Worm (Caenorhabditis elegans) whole organism, midembryonic: ENCODE data around the gene F21D9.2.
"Not testable (repeated sequence)": the region's sequence is repeated elsewhere in the genome, so short reads cannot be mapped to it uniquely, and the experiment has no call there.

Source experiments
- T22C8.4 ChIP-seq: fragments of 200-800 bp; sonication (Bioruptor generic); IDR thresholded peaks from 2 replicates; pipeline ENCODE4 v1.3.6; 2022; ENCODE audit warnings: missing genetic modification characterization, missing compliant biosample characterization
- cog-1 ChIP-seq: sonication (generic microtip); optimal IDR thresholded peaks from 2 replicates; lab custom pipeline; 2016; ENCODE audit warnings: missing genetic modification characterization, missing compliant biosample characterization
- flt-1 ChIP-seq: fragments of 200-800 bp; sonication (Bioruptor generic); IDR thresholded peaks from 2 replicates; pipeline ENCODE4 v1.3.6; 2022; ENCODE audit warnings: missing genetic modification characterization, missing compliant biosample characterization
- klf-2 ChIP-seq: fragments of 200-800 bp; sonication (Bioruptor generic); conservative IDR thresholded peaks from 2 replicates; pipeline ENCODE4 v1.3.6; 2022; ENCODE audit warnings: missing genetic modification reagents, missing genetic modification characterization, missing compliant biosample characterization
- med-1 ChIP-seq: sonication (generic microtip); optimal IDR thresholded peaks from 2 replicates; lab custom pipeline; 2017; ENCODE audit warnings: missing genetic modification characterization, mild to moderate bottlenecking, missing compliant biosample characterization, antibody characterized with exemption, missing genetic modification reagents; ENCODE audit not compliant: insufficient read depth
- ref-1 ChIP-seq: fragments of 200-800 bp; sonication (Bioruptor generic); conservative IDR thresholded peaks from 2 replicates; pipeline ENCODE4 v1.3.6; 2022; ENCODE audit warnings: missing genetic modification reagents, missing genetic modification characterization, missing compliant biosample characterization
- tab-1 ChIP-seq: fragments of 200-800 bp; sonication (Bioruptor generic); IDR thresholded peaks from 2 replicates; pipeline ENCODE4 v1.3.6; 2022; ENCODE audit warnings: missing genetic modification characterization, missing compliant biosample characterization
- ztf-23 ChIP-seq: fragments of 200-800 bp; sonication (Bioruptor generic); IDR thresholded peaks from 2 replicates; pipeline ENCODE4 v1.3.6; 2022; ENCODE audit warnings: missing genetic modification reagents, missing genetic modification characterization, missing compliant biosample characterization
- ztf-29 ChIP-seq: fragments of 200-800 bp; sonication (Bioruptor generic); IDR thresholded peaks from 2 replicates; pipeline ENCODE4 v1.3.6; 2022; ENCODE audit warnings: missing genetic modification reagents, missing genetic modification characterization, missing compliant biosample characterization

F21D9.2 gene

ce11 chrV:19293025-19293424 is 30.8 kb upstream of the F21D9.2 start, which contains the start of gene F55C9.5:
F55C9.5 (minus strand) TSS chrV:19293125.
- TF ChIP-seq flt-1 (GFP tag; lab: Robert Waterston, UW): no peak

- TF ChIP-seq med-1 (GFP tag; lab: Kevin White, UChicago) (no peak), ztf-29 (GFP tag; lab: Robert Waterston, UW) (no peak), flt-1 (GFP tag; lab: Robert Waterston, UW) (no peak), ref-1 (GFP tag; lab: Robert Waterston, UW) (no peak), T22C8.4 (GFP tag; lab: Robert Waterston, UW) (no peak), klf-2 (GFP tag; lab: Robert Waterston, UW) (no peak), ztf-23 (GFP tag; lab: Robert Waterston, UW) (no peak)
These were observed 26.0 kb upstream of the F21D9.2 start, which contains the start of the genes F55C9.3 and fbxb-57 for ce11 chrV:19288073-19288805. F55C9.3 (minus strand) TSS chrV:19288173. fbxb-57 (plus strand) TSS chrV:19288755.

- TF ChIP-seq T22C8.4 (GFP tag; lab: Robert Waterston, UW) (no peak), klf-2 (GFP tag; lab: Robert Waterston, UW) (no peak), ref-1 (GFP tag; lab: Robert Waterston, UW) (no peak), tab-1 (GFP tag; lab: Robert Waterston, UW) (no peak), cog-1 (tag; lab: Kevin White, UChicago) (no peak), ztf-29 (GFP tag; lab: Robert Waterston, UW) (no peak)
These were observed 23.7 kb upstream of the F21D9.2 start for ce11 chrV:19285921-19286320.

ce11 chrV:19282314-19282713 is 20.1 kb upstream of the F21D9.2 start, which contains the start of gene fbxb-117:
fbxb-117 (plus strand) TSS chrV:19282614.
- TF ChIP-seq ztf-23 (GFP tag; lab: Robert Waterston, UW) (no peak), ref-1 (GFP tag; lab: Robert Waterston, UW) (no peak), tab-1 (GFP tag; lab: Robert Waterston, UW) (no peak)

- no peak for TF ChIP-seq T22C8.4 (GFP tag; lab: Robert Waterston, UW)
- TF ChIP-seq flt-1 (GFP tag; lab: Robert Waterston, UW): no peak
- TF ChIP-seq ref-1 (GFP tag; lab: Robert Waterston, UW): no peak
- TF ChIP-seq med-1 (GFP tag; lab: Kevin White, UChicago): no peak
- no peak for TF ChIP-seq klf-2 (GFP tag; lab: Robert Waterston, UW)
- TF ChIP-seq tab-1 (GFP tag; lab: Robert Waterston, UW): no peak
- no peak for TF ChIP-seq ztf-29 (GFP tag; lab: Robert Waterston, UW)
- TF ChIP-seq cog-1 (tag; lab: Kevin White, UChicago): no peak
- no peak for TF ChIP-seq ztf-23 (GFP tag; lab: Robert Waterston, UW)
These were observed 17.6 kb upstream of the F21D9.2 start, which contains the start of gene F21D9.8 for ce11 chrV:19279888-19280287. F21D9.8 (minus strand) TSS chrV:19279988.

- TF ChIP-seq cog-1 (tag; lab: Kevin White, UChicago): no peak
- no peak for TF ChIP-seq tab-1 (GFP tag; lab: Robert Waterston, UW)
- no peak for TF ChIP-seq ref-1 (GFP tag; lab: Robert Waterston, UW)
- TF ChIP-seq med-1 (GFP tag; lab: Kevin White, UChicago): no peak
- TF ChIP-seq ztf-23 (GFP tag; lab: Robert Waterston, UW): no peak
- no peak for TF ChIP-seq T22C8.4 (GFP tag; lab: Robert Waterston, UW)
- no peak for TF ChIP-seq flt-1 (GFP tag; lab: Robert Waterston, UW)
- no peak for TF ChIP-seq ztf-29 (GFP tag; lab: Robert Waterston, UW)
- TF ChIP-seq klf-2 (GFP tag; lab: Robert Waterston, UW): no peak
These were observed 16.2 kb upstream of the F21D9.2 start for ce11 chrV:19278488-19278887.

ce11 chrV:19276354-19276753 is 14.1 kb upstream of the F21D9.2 start:
- TF ChIP-seq tab-1 (GFP tag; lab: Robert Waterston, UW): no peak

- TF ChIP-seq T22C8.4, ref-1, ztf-23 (GFP tag; lab: Robert Waterston, UW): not testable (repeated sequence)
These were observed 1.9 kb upstream of the F21D9.2 start, which contains the start of gene F21D9.1 for ce11 chrV:19264148-19264547. F21D9.1 (plus strand) TSS chrV:19264448.

- TF ChIP-seq tab-1 (GFP tag; lab: Robert Waterston, UW): no peak
- TF ChIP-seq ztf-23 (GFP tag; lab: Robert Waterston, UW): no peak
- TF ChIP-seq ztf-29 (GFP tag; lab: Robert Waterston, UW): no peak
- no peak for TF ChIP-seq med-1 (GFP tag; lab: Kevin White, UChicago)
- TF ChIP-seq T22C8.4 (GFP tag; lab: Robert Waterston, UW): no peak
- TF ChIP-seq ref-1 (GFP tag; lab: Robert Waterston, UW): no peak
- no peak for TF ChIP-seq klf-2 (GFP tag; lab: Robert Waterston, UW)
These were observed 1.6 kb downstream of the F21D9.2 start for ce11 chrV:19260686-19261085.

ce11 chrV:19259403-19259802 is 2.8 kb downstream of the F21D9.2 start:
- no peak for TF ChIP-seq ztf-23 (GFP tag; lab: Robert Waterston, UW)
- no peak for TF ChIP-seq tab-1 (GFP tag; lab: Robert Waterston, UW)
- no peak for TF ChIP-seq ref-1 (GFP tag; lab: Robert Waterston, UW)
- no peak for TF ChIP-seq T22C8.4 (GFP tag; lab: Robert Waterston, UW)
- no peak for TF ChIP-seq klf-2 (GFP tag; lab: Robert Waterston, UW)
- no peak for TF ChIP-seq flt-1 (GFP tag; lab: Robert Waterston, UW)
- TF ChIP-seq cog-1 (tag; lab: Kevin White, UChicago): no peak
- no peak for TF ChIP-seq med-1 (GFP tag; lab: Kevin White, UChicago)
- TF ChIP-seq ztf-29 (GFP tag; lab: Robert Waterston, UW): no peak
